Worm (Caenorhabditis elegans) whole organism, young adult: ENCODE measurements around the gene C09G1.2.

Source experiments
- D2030.7 ChIP-seq: fragments of 200-800 bp; sonication (Bioruptor generic); IDR thresholded peaks from 2 replicates; pipeline ENCODE4 v1.3.6; 2022; ENCODE audit warnings: missing genetic modification reagents, missing genetic modification characterization, missing compliant biosample characterization
- F33H1.4 ChIP-seq: fragments of 200-800 bp; sonication (Bioruptor generic); IDR thresholded peaks from 2 replicates; pipeline ENCODE4 v1.3.6; 2022; ENCODE audit warnings: missing genetic modification reagents, missing genetic modification characterization, missing compliant biosample characterization
- F49E8.2 ChIP-seq: sonication (generic microtip); optimal IDR thresholded peaks from 3 replicates; lab custom pipeline; 2017; ENCODE audit warnings: missing genetic modification characterization, mild to moderate bottlenecking, missing compliant biosample characterization, antibody characterized with exemption, moderate library complexity; ENCODE audit not compliant: insufficient read depth
- T07F8.4 ChIP-seq: sonication (generic microtip); optimal IDR thresholded peaks from 2 replicates; lab custom pipeline; 2016; ENCODE audit warnings: mild to moderate bottlenecking, missing genetic modification characterization, moderate library complexity, missing compliant biosample characterization
- Y67H2A.10 ChIP-seq: fragments of 200-800 bp; sonication (Bioruptor generic); conservative IDR thresholded peaks from 2 replicates; pipeline ENCODE4 v1.3.6; 2022; ENCODE audit warnings: missing genetic modification reagents, missing genetic modification characterization, missing compliant biosample characterization
- akir-1 ChIP-seq: fragments of 200-800 bp; sonication (Bioruptor generic); optimal IDR thresholded peaks from 2 replicates; lab custom pipeline; 2018; ENCODE audit warnings: mild to moderate bottlenecking, missing genetic modification characterization, moderate library complexity, missing compliant biosample characterization
- aptf-3 ChIP-seq: fragments of 200-800 bp; sonication (Bioruptor generic); IDR thresholded peaks from 2 replicates; pipeline ENCODE4 v1.3.6; 2022; ENCODE audit warnings: missing genetic modification characterization, missing compliant biosample characterization
- athp-1 ChIP-seq: sonication (generic microtip); optimal IDR thresholded peaks from 2 replicates; lab custom pipeline; 2017; ENCODE audit warnings: mild to moderate bottlenecking, missing genetic modification characterization, missing compliant biosample characterization
- cebp-2 ChIP-seq: fragments of 200-800 bp; sonication (Bioruptor generic); IDR thresholded peaks from 2 replicates; pipeline ENCODE4 v1.3.6; 2022; ENCODE audit warnings: missing genetic modification characterization, missing compliant biosample characterization
- ceh-27 ChIP-seq: fragments of 200-800 bp; sonication (Bioruptor generic); optimal IDR thresholded peaks from 2 replicates; lab custom pipeline; 2018; ENCODE audit warnings: mild to moderate bottlenecking, missing genetic modification characterization, moderate library complexity, missing compliant biosample characterization
- ceh-91 ChIP-seq: fragments of 200-800 bp; sonication (Bioruptor generic); IDR thresholded peaks from 2 replicates; pipeline ENCODE4 v1.3.6; 2022; ENCODE audit warnings: missing genetic modification reagents, missing genetic modification characterization, missing compliant biosample characterization
- dox-1 ChIP-seq: fragments of 200-800 bp; sonication (Bioruptor generic); IDR thresholded peaks from 2 replicates; pipeline ENCODE4 v1.3.6; 2022; ENCODE audit warnings: missing genetic modification reagents, missing genetic modification characterization, missing compliant biosample characterization
- efl-1 ChIP-seq: fragments of 150-350 bp; optimal IDR thresholded peaks from 2 replicates; lab custom pipeline; 2014; ENCODE audit warnings: missing biosample characterization, missing genetic modification reagents, missing genetic modification characterization
- egl-44 ChIP-seq: fragments of 200-800 bp; sonication (Bioruptor generic); IDR thresholded peaks from 2 replicates; pipeline ENCODE4 v1.3.6; 2022; ENCODE audit warnings: missing genetic modification reagents, missing genetic modification characterization, missing compliant biosample characterization
- egrh-3 ChIP-seq: fragments of 200-800 bp; sonication (Bioruptor generic); IDR thresholded peaks from 2 replicates; pipeline ENCODE4 v1.3.6; 2022; ENCODE audit warnings: missing genetic modification reagents, missing genetic modification characterization, missing compliant biosample characterization
- fkh-3 ChIP-seq: sonication (generic microtip); optimal IDR thresholded peaks from 2 replicates; lab custom pipeline; 2016; ENCODE audit warnings: mild to moderate bottlenecking, missing genetic modification characterization, missing compliant biosample characterization
- let-526 ChIP-seq: fragments of 200-800 bp; sonication (Bioruptor generic); IDR thresholded peaks from 2 replicates; pipeline ENCODE4 v1.3.6; 2022; ENCODE audit warnings: missing genetic modification reagents, missing genetic modification characterization, missing compliant biosample characterization
- madf-3 ChIP-seq: fragments of 200-800 bp; sonication (Bioruptor generic); IDR thresholded peaks from 2 replicates; pipeline ENCODE4 v1.3.6; 2022; ENCODE audit warnings: missing genetic modification reagents, missing genetic modification characterization, missing compliant biosample characterization
- madf-6 ChIP-seq: fragments of 200-800 bp; sonication (Bioruptor generic); IDR thresholded peaks from 2 replicates; pipeline ENCODE4 v1.3.6; 2022; ENCODE audit warnings: missing genetic modification reagents, missing genetic modification characterization, missing compliant biosample characterization
- nfya-2 ChIP-seq: fragments of 200-800 bp; sonication (Bioruptor generic); IDR thresholded peaks from 2 replicates; pipeline ENCODE4 v1.3.6; 2022; ENCODE audit warnings: missing genetic modification reagents, missing genetic modification characterization, missing compliant biosample characterization
- nhr-179 ChIP-seq: sonication (generic microtip); optimal IDR thresholded peaks from 2 replicates; lab custom pipeline; 2016; ENCODE audit warnings: mild to moderate bottlenecking, missing genetic modification characterization, missing compliant biosample characterization
- nhr-27 ChIP-seq: fragments of 200-800 bp; sonication (Bioruptor generic); optimal IDR thresholded peaks from 2 replicates; lab custom pipeline; 2018; ENCODE audit warnings: mild to moderate bottlenecking, missing genetic modification characterization, moderate library complexity, missing compliant biosample characterization
- snpc-4 ChIP-seq, 5 experiments: fragments of 150-350 bp in 1 of 5; sonication (generic microtip) in 4 of 5; optimal IDR thresholded peaks; 2 replicates each; lab custom pipeline; 2014 to 2018; ENCODE audit warnings: missing genetic modification characterization in 5 of 5, missing biosample characterization in 3 of 5, antibody characterized with exemption in 2 of 5, mild to moderate bottlenecking in 2 of 5, missing compliant biosample characterization in 2 of 5, missing genotype in 2 of 5, moderate library complexity in 2 of 5, missing genetic modification reagents in 1 of 5
- somi-1 ChIP-seq: fragments of 200-800 bp; sonication (Bioruptor generic); optimal IDR thresholded peaks from 2 replicates; lab custom pipeline; 2018; ENCODE audit warnings: mild to moderate bottlenecking, missing genetic modification characterization, missing compliant biosample characterization
- tbx-9 ChIP-seq: sonication (generic microtip); optimal IDR thresholded peaks from 2 replicates; lab custom pipeline; 2016; ENCODE audit warnings: borderline replicate concordance, missing genetic modification characterization, inconsistent platforms, missing compliant biosample characterization
- zfh-2 ChIP-seq: fragments of 200-800 bp; sonication (Bioruptor generic); conservative IDR thresholded peaks from 2 replicates; pipeline ENCODE4 v1.3.6; 2022; ENCODE audit warnings: missing genetic modification reagents, missing genetic modification characterization, missing compliant biosample characterization
- ztf-6 ChIP-seq: fragments of 200-800 bp; sonication (Bioruptor generic); IDR thresholded peaks from 2 replicates; pipeline ENCODE4 v1.3.6; 2022; ENCODE audit warnings: missing genetic modification reagents, missing genetic modification characterization, missing compliant biosample characterization

The C09G1.2 gene

ce11 chrX:15937854-15938253 lies 44.7 kb downstream of the C09G1.2 start:
- TF ChIP-seq aptf-3 (GFP tag; lab: Robert Waterston, UW) = no peak
- no peak for TF ChIP-seq akir-1
- peak; percentile 78; the same call in 1 of the 2 replicates for TF ChIP-seq egrh-3 (GFP tag; lab: Robert Waterston, UW)
- no peak for TF ChIP-seq nhr-179 (tag; lab: Kevin White, UChicago)
- no peak for TF ChIP-seq T07F8.4 (tag; lab: Kevin White, UChicago)
- TF ChIP-seq dox-1 (GFP tag; lab: Robert Waterston, UW) = 0 out of 2 replicates have a peak, but pooled peaks have one; percentile 7
- TF ChIP-seq ceh-27 (GFP tag; lab: Kevin White, UChicago) = no peak
- no peak for TF ChIP-seq nhr-27
- TF ChIP-seq somi-1 (GFP tag; lab: Kevin White, UChicago) = no peak
- no peak for TF ChIP-seq ztf-6
- no peak for TF ChIP-seq egl-44 (GFP tag; lab: Robert Waterston, UW)
- no peak for TF ChIP-seq athp-1
- TF ChIP-seq tbx-9 (tag; lab: Kevin White, UChicago) = no peak
- TF ChIP-seq snpc-4 (GFP tag; optimal IDR thresholded peaks at IDR 0.05; lab: Kevin White, UChicago) = no peak
- peak in 2 of 4 experiments; percentile 61 to 78 for TF ChIP-seq snpc-4 (tag; optimal IDR thresholded peaks at IDR 0.05; lab: Kevin White, UChicago)
- no peak for TF ChIP-seq let-526 (GFP tag; lab: Robert Waterston, UW)
- TF ChIP-seq madf-6 (GFP tag; lab: Robert Waterston, UW) = no peak
- no peak for TF ChIP-seq D2030.7
- no peak for TF ChIP-seq F33H1.4
- no peak for TF ChIP-seq madf-3 (GFP tag; lab: Robert Waterston, UW)
- no peak for TF ChIP-seq efl-1 (GFP tag; lab: Kevin White, UChicago)
- TF ChIP-seq fkh-3 (tag; lab: Kevin White, UChicago) = no peak
- no peak for TF ChIP-seq cebp-2 (GFP tag; lab: Robert Waterston, UW)
- no peak for TF ChIP-seq Y67H2A.10 (GFP tag; lab: Robert Waterston, UW)
- TF ChIP-seq zfh-2 = peak; percentile 91
- no peak for TF ChIP-seq nfya-2 (GFP tag; lab: Robert Waterston, UW)

DNA sequence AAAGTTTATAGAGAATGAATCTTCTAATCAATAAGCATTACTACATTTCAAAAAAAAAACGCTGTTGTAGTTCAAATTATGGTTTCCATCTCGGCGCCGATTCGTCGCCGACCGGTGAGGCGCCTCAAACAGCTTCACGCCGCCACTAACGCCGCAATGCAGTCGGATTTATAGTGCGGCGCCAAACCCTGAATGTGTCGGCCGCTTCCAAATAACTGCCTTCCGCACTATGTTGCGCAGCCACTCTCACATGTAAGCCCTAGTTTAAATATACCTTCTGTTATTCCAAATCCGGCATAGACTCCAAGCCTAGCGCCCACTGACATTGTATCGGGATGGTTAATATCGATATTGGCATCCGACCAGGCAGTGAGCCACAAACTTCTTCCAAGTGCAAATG lies 49.7 kb downstream of the C09G1.2 start:
- TF ChIP-seq F49E8.2 (tag; lab: Kevin White, UChicago) (no peak), ceh-91 (GFP tag; lab: Robert Waterston, UW) (no peak), zfh-2 (0 out of 2 replicates have a peak, but pooled peaks have one; percentile 25), snpc-4 (GFP tag; optimal IDR thresholded peaks at IDR 0.05; lab: Kevin White, UChicago) (peak; percentile 18), snpc-4 (tag; optimal IDR thresholded peaks at IDR 0.05; lab: Kevin White, UChicago) (peak in 2 of 4 experiments; percentile 63 to 85)
